Worm (Caenorhabditis elegans) whole organism, L4 larva: Measurements from ENCODE around the gene lyst-1.

ENCODE experiments used
- hmg-1.1 ChIP-seq: fragments of 200-800 bp; sonication (Bioruptor generic); IDR thresholded peaks from 2 replicates; pipeline ENCODE4 v1.3.6; 2022; ENCODE audit warnings: missing genetic modification reagents, missing genetic modification characterization, missing compliant biosample characterization
- nhr-28 ChIP-seq: fragments of 150-350 bp; optimal IDR thresholded peaks from 2 replicates; lab custom pipeline; 2014; ENCODE audit warnings: missing biosample characterization, missing genetic modification characterization
- set-16 ChIP-seq: fragments of 200-800 bp; sonication (Bioruptor generic); IDR thresholded peaks from 2 replicates; pipeline ENCODE4 v1.3.6; 2022; ENCODE audit warnings: missing genetic modification reagents, missing genetic modification characterization, missing compliant biosample characterization
- tra-1 ChIP-seq: fragments of 200-800 bp; sonication (Bioruptor generic); IDR thresholded peaks from 2 replicates; pipeline ENCODE4 v1.3.6; 2022; ENCODE audit warnings: missing genetic modification reagents, missing genetic modification characterization, missing compliant biosample characterization

ce11 chrX:12179817-12180384 is 39.0 kb upstream of the lyst-1 start:
- TF ChIP-seq set-16 (GFP tag; lab: Robert Waterston, UW) (no peak), nhr-28 (tag; lab: Kevin White, UChicago) (no peak), tra-1 (GFP tag; lab: Robert Waterston, UW) (no peak), hmg-1.1 (no peak)
